Worm (Caenorhabditis elegans) whole organism, mixed stage, embryonic: ENCODE results near the gene spsb-2.

Source experiments
- M03D4.4 ChIP-seq: sonication (generic microtip); optimal IDR thresholded peaks from 2 replicates; lab custom pipeline; 2017; ENCODE audit warnings: mild to moderate bottlenecking, missing genetic modification characterization, missing compliant biosample characterization
- bed-3 ChIP-seq: fragments of 200-800 bp; sonication (Bioruptor generic); optimal IDR thresholded peaks from 3 replicates; lab custom pipeline; 2018; ENCODE audit warnings: mild to moderate bottlenecking, missing genetic modification characterization, moderate library complexity, missing compliant biosample characterization
- blmp-1 ChIP-seq: fragments of 150-350 bp; optimal IDR thresholded peaks from 2 replicates; lab custom pipeline; 2014; ENCODE audit warnings: missing biosample characterization, missing genetic modification characterization
- ceh-39 ChIP-seq: fragments of 150-350 bp; optimal IDR thresholded peaks from 2 replicates; lab custom pipeline; 2014; ENCODE audit warnings: missing biosample characterization, missing genetic modification characterization
- ceh-43 ChIP-seq: fragments of 200-800 bp; sonication (Bioruptor generic); optimal IDR thresholded peaks from 2 replicates; lab custom pipeline; 2018; ENCODE audit warnings: mild to moderate bottlenecking, missing genetic modification characterization, moderate library complexity, missing compliant biosample characterization
- ceh-83 ChIP-seq: fragments of 200-800 bp; sonication (Bioruptor generic); optimal IDR thresholded peaks from 2 replicates; lab custom pipeline; 2018; ENCODE audit warnings: mild to moderate bottlenecking, missing genetic modification characterization, missing compliant biosample characterization
- ces-1 ChIP-seq: fragments of 150-350 bp; optimal IDR thresholded peaks from 2 replicates; lab custom pipeline; 2014; ENCODE audit warnings: missing biosample characterization, missing genetic modification reagents, missing genetic modification characterization
- cnd-1 ChIP-seq: fragments of 200-800 bp; sonication (Bioruptor generic); optimal IDR thresholded peaks from 2 replicates; lab custom pipeline; 2018; ENCODE audit warnings: mild to moderate bottlenecking, missing genetic modification characterization, missing compliant biosample characterization
- drap-1 ChIP-seq: fragments of 200-800 bp; sonication (Bioruptor generic); optimal IDR thresholded peaks from 3 replicates; lab custom pipeline; 2018; ENCODE audit warnings: mild to moderate bottlenecking, missing genetic modification characterization, missing compliant biosample characterization
- elt-1 ChIP-seq: sonication (generic microtip); optimal IDR thresholded peaks from 2 replicates; lab custom pipeline; 2017; ENCODE audit warnings: missing genetic modification characterization, mild to moderate bottlenecking, missing compliant biosample characterization, antibody characterized with exemption, moderate library complexity, borderline replicate concordance; ENCODE audit not compliant: insufficient read depth
- elt-3 ChIP-seq: fragments of 150-350 bp; optimal IDR thresholded peaks from 2 replicates; lab custom pipeline; 2014; ENCODE audit warnings: missing biosample characterization, missing genetic modification characterization
- flh-1 ChIP-seq: fragments of 200-800 bp; sonication (Bioruptor generic); optimal IDR thresholded peaks from 2 replicates; lab custom pipeline; 2018; ENCODE audit warnings: mild to moderate bottlenecking, missing genetic modification characterization, moderate library complexity, missing compliant biosample characterization
- ham-2 ChIP-seq: fragments of 200-800 bp; sonication (Bioruptor generic); optimal IDR thresholded peaks from 2 replicates; lab custom pipeline; 2018; ENCODE audit warnings: mild to moderate bottlenecking, missing genetic modification characterization, missing compliant biosample characterization
- hlh-1 ChIP-seq: fragments of 150-350 bp; optimal IDR thresholded peaks from 2 replicates; lab custom pipeline; 2014; ENCODE audit warnings: missing biosample characterization, missing genetic modification reagents, missing genetic modification characterization
- lin-13 ChIP-seq: fragments of 150-350 bp; optimal IDR thresholded peaks from 2 replicates; lab custom pipeline; 2014; ENCODE audit warnings: missing biosample characterization, missing genetic modification characterization
- lin-32 ChIP-seq: fragments of 200-800 bp; sonication (Bioruptor generic); optimal IDR thresholded peaks from 2 replicates; lab custom pipeline; 2018; ENCODE audit warnings: mild to moderate bottlenecking, missing genetic modification characterization, missing compliant biosample characterization
- lsy-2 ChIP-seq: fragments of 150-350 bp; optimal IDR thresholded peaks from 2 replicates; lab custom pipeline; 2014; ENCODE audit warnings: missing biosample characterization, missing genetic modification characterization
- mab-5 ChIP-seq: fragments of 150-350 bp; optimal IDR thresholded peaks from 2 replicates; lab custom pipeline; 2014; ENCODE audit warnings: missing biosample characterization, missing genetic modification characterization
- mep-1 ChIP-seq: fragments of 150-350 bp; optimal IDR thresholded peaks from 2 replicates; lab custom pipeline; 2017; ENCODE audit warnings: missing biosample characterization, missing genetic modification reagents, missing genetic modification characterization, inconsistent platforms
- mls-2 ChIP-seq: sonication (generic microtip); optimal IDR thresholded peaks from 2 replicates; lab custom pipeline; 2016; ENCODE audit warnings: mild to moderate bottlenecking, missing genetic modification characterization, moderate library complexity, missing compliant biosample characterization
- nhr-12 ChIP-seq: fragments of 150-350 bp; optimal IDR thresholded peaks from 2 replicates; lab custom pipeline; 2014; ENCODE audit warnings: missing biosample characterization, missing genetic modification characterization
- nhr-2 ChIP-seq: fragments of 150-350 bp; optimal IDR thresholded peaks from 2 replicates; lab custom pipeline; 2014; ENCODE audit warnings: missing biosample characterization, missing genetic modification characterization
- nhr-237 ChIP-seq: fragments of 150-350 bp; optimal IDR thresholded peaks from 2 replicates; lab custom pipeline; 2014; ENCODE audit warnings: missing biosample characterization, missing genetic modification characterization
- nhr-28 ChIP-seq: fragments of 150-350 bp; optimal IDR thresholded peaks from 2 replicates; lab custom pipeline; 2014; ENCODE audit warnings: missing biosample characterization, missing genetic modification characterization
- nhr-76 ChIP-seq: sonication (generic microtip); optimal IDR thresholded peaks from 2 replicates; lab custom pipeline; 2017; ENCODE audit warnings: missing biosample characterization, missing genetic modification characterization
- pha-4 ChIP-seq: fragments of 150-350 bp; optimal IDR thresholded peaks from 2 replicates; lab custom pipeline; 2018; ENCODE audit warnings: missing biosample characterization, missing genetic modification reagents, missing genetic modification characterization
- sem-2 ChIP-seq: fragments of 200-800 bp; sonication (Bioruptor generic); optimal IDR thresholded peaks from 2 replicates; lab custom pipeline; 2018; ENCODE audit warnings: mild to moderate bottlenecking, missing genetic modification characterization, missing compliant biosample characterization
- sptf-1 ChIP-seq: sonication (generic microtip); optimal IDR thresholded peaks from 2 replicates; lab custom pipeline; 2017; ENCODE audit warnings: mild to moderate bottlenecking, missing genetic modification characterization, moderate library complexity, missing compliant biosample characterization
- tbx-8 ChIP-seq: fragments of 200-800 bp; sonication (Bioruptor generic); optimal IDR thresholded peaks from 2 replicates; lab custom pipeline; 2018; ENCODE audit warnings: mild to moderate bottlenecking, missing genetic modification characterization, moderate library complexity, missing compliant biosample characterization
- unc-120 ChIP-seq: sonication (generic microtip); optimal IDR thresholded peaks from 2 replicates; lab custom pipeline; 2017; ENCODE audit warnings: missing genetic modification characterization, missing compliant biosample characterization; ENCODE audit not compliant: poor library complexity, severe bottlenecking
- unc-39 ChIP-seq: fragments of 150-350 bp; optimal IDR thresholded peaks from 2 replicates; lab custom pipeline; 2014; ENCODE audit warnings: missing biosample characterization, missing genetic modification characterization
- unc-62 ChIP-seq: fragments of 150-350 bp; optimal IDR thresholded peaks from 2 replicates; lab custom pipeline; 2014; ENCODE audit warnings: missing biosample characterization, missing genetic modification reagents, missing genetic modification characterization
- zip-8 ChIP-seq: fragments of 150-350 bp; optimal IDR thresholded peaks from 2 replicates; lab custom pipeline; 2014; ENCODE audit warnings: missing biosample characterization, missing genetic modification characterization

spsb-2 gene

DNA sequence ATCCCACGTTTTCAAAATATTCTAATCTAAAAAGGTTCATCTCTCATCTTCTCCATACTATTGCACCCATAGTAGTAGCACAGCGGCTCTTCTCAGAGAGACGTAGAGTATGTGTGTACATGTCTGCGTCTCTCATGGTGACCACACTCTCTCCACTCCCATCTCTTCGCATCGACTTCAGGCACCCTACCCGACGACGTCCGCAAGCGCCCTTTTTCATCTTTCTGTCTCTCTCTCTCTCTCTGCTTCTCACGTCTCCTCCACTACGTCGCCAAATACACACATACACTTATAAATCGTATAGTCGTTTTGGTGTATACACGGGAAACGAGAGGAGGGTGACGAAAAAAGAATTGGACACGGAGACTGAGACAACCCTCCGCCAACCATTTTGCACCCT lies 25.7 kb downstream of the spsb-2 start:
- TF ChIP-seq mls-2 (no peak), unc-120 (tag; lab: Kevin White, UChicago) (no peak), unc-62 (GFP tag; lab: Kevin White, UChicago) (no peak), bed-3 (GFP tag; lab: Kevin White, UChicago) (no peak), sptf-1 (tag; lab: Kevin White, UChicago) (no peak), mab-5 (no peak), tbx-8 (GFP tag; lab: Kevin White, UChicago) (no peak), ceh-43 (GFP tag; lab: Kevin White, UChicago) (no peak), elt-3 (tag; lab: Kevin White, UChicago) (no peak), zip-8 (tag; lab: Kevin White, UChicago) (no peak), blmp-1 (tag; lab: Kevin White, UChicago) (no peak), pha-4 (tag; lab: Kevin White, UChicago) (no peak), sem-2 (GFP tag; lab: Kevin White, UChicago) (no peak), flh-1 (GFP tag; lab: Kevin White, UChicago) (no peak), nhr-28 (tag; lab: Kevin White, UChicago) (no peak), nhr-12 (tag; lab: Kevin White, UChicago) (no peak), ham-2 (GFP tag; lab: Kevin White, UChicago) (peak; percentile 31), ceh-39 (tag; lab: Kevin White, UChicago) (no peak), nhr-237 (tag; lab: Kevin White, UChicago) (no peak), nhr-2 (no peak), elt-1 (tag; lab: Kevin White, UChicago) (peak; percentile 17), mep-1 (tag; lab: Kevin White, UChicago) (peak; percentile 5), ceh-83 (no peak), M03D4.4 (tag; lab: Kevin White, UChicago) (no peak), nhr-76 (tag; lab: Kevin White, UChicago) (no peak), lsy-2 (tag; lab: Kevin White, UChicago) (no peak), ces-1 (GFP tag; lab: Kevin White, UChicago) (peak; percentile 71), unc-39 (tag; lab: Kevin White, UChicago) (no peak), hlh-1 (tag; lab: Kevin White, UChicago) (no peak), cnd-1 (no peak), drap-1 (GFP tag; lab: Kevin White, UChicago) (no peak)
- TF ChIP-seq, all 35 proteins: peak for 4

DNA sequence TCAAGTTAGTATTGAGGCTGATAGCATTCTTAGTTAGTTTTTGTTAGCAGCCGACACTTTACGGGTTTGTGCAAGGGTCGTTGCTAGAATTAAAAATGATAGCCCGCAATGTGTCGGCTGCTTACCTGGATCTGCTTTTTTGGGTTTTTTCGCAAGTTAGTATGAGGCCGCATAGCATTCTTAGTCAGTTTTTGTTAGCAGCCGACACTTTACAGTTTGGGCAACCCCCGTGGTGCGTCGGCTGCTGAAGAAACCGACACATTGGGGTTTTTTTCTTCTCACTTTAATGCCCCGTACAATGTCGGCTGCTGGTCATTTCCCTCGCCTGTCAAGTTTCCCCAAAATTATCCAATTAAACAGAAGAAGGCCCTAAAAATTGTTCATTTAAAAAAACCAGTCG lies 26.8 kb downstream of the spsb-2 start:
- TF ChIP-seq zip-8 (tag; lab: Kevin White, UChicago) (no peak), ceh-39 (tag; lab: Kevin White, UChicago) (no peak), lin-13 (tag; lab: Kevin White, UChicago) (no peak), pha-4 (tag; lab: Kevin White, UChicago) (no peak), hlh-1 (tag; lab: Kevin White, UChicago) (no peak), ceh-43 (GFP tag; lab: Kevin White, UChicago) (no peak), flh-1 (GFP tag; lab: Kevin White, UChicago) (no peak), mls-2 (no peak), mab-5 (no peak), lin-32 (GFP tag; lab: Kevin White, UChicago) (no peak), tbx-8 (GFP tag; lab: Kevin White, UChicago) (no peak), unc-62 (GFP tag; lab: Kevin White, UChicago) (no peak), drap-1 (GFP tag; lab: Kevin White, UChicago) (no peak), blmp-1 (tag; lab: Kevin White, UChicago) (no peak), nhr-76 (tag; lab: Kevin White, UChicago) (no peak), M03D4.4 (tag; lab: Kevin White, UChicago) (no peak), nhr-28 (tag; lab: Kevin White, UChicago) (no peak), cnd-1 (no peak), ces-1 (GFP tag; lab: Kevin White, UChicago) (no peak), ham-2 (GFP tag; lab: Kevin White, UChicago) (no peak)

DNA sequence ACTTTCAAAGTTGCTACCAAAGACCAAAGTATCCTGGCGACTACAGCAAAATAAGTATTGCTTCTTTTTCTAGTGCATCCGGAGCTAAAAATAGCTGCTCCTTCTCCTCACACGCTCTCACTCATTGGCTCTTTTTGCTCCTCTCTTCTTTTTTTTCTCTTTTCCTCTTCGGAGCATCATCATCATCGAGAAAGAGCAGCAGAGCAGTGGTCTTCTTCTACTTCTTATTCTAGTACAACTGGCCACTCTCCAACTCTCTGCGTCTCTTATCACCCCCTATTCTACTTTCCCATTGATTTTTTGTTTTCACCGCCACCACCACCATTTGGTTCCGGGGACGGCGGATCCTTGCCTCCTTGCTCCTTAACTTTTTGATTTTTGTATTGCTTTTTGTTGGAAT lies 28.5 kb downstream of the spsb-2 start:
- TF ChIP-seq zip-8 (tag; lab: Kevin White, UChicago) (no peak), nhr-2 (no peak), nhr-76 (tag; lab: Kevin White, UChicago) (no peak), sem-2 (GFP tag; lab: Kevin White, UChicago) (no peak), drap-1 (GFP tag; lab: Kevin White, UChicago) (no peak), ces-1 (GFP tag; lab: Kevin White, UChicago) (no peak), unc-120 (tag; lab: Kevin White, UChicago) (peak; percentile 69)
